Fruit fly (Drosophila melanogaster): Measurements from ENCODE around the gene Anp.

Anp gene

dm6 chr3R:30209648-30210047 lies at the start of gene Anp:
Gene Anp, plus strand, starts transcription at chr3R:30209948.
- no peak for TF ChIP-seq CG15336 (GFP tag; IDR thresholded peaks at IDR 0.05)
- TF ChIP-seq Hr4 (GFP tag; optimal IDR thresholded peaks at IDR 0.05): no peak
- TF ChIP-seq CG6163 (GFP tag; IDR thresholded peaks at IDR 0.05): no peak
- no peak for TF ChIP-seq Met (GFP tag; optimal IDR thresholded peaks at IDR 0.05)
- no peak for TF ChIP-seq lz (GFP tag; optimal IDR thresholded peaks at IDR 0.05)
- TF ChIP-seq Hr39 (GFP tag; optimal IDR thresholded peaks at IDR 0.05): no peak
- TF ChIP-seq Gug (GFP tag; IDR thresholded peaks at IDR 0.05): no peak
- TF ChIP-seq CG11762 (GFP tag; optimal IDR thresholded peaks at IDR 0.05; ENCODE audit: insufficient read depth): no peak
- no peak for TF ChIP-seq vri (GFP tag; optimal IDR thresholded peaks at IDR 0.05)
- no peak for TF ChIP-seq CG16779 (tag; optimal IDR thresholded peaks at IDR 0.05)
- TF ChIP-seq CG32006 (GFP tag; optimal IDR thresholded peaks at IDR 0.05): no peak
- no peak for TF ChIP-seq CG8632 (GFP tag; optimal IDR thresholded peaks at IDR 0.05)
- TF ChIP-seq Eip75B (GFP tag; optimal IDR thresholded peaks at IDR 0.05): no peak
- no peak for TF ChIP-seq spab (GFP tag; optimal IDR thresholded peaks at IDR 0.05)
- TF ChIP-seq achi (GFP tag; optimal IDR thresholded peaks at IDR 0.05): no peak
- no peak for TF ChIP-seq Sox102F (GFP tag; optimal IDR thresholded peaks at IDR 0.05)

dm6 chr3R:30160312-30160942 lies 49.3 kb upstream of the Anp start, which contains the start of gene CG11498:
Gene CG11498, minus strand, starts transcription at chr3R:30160473.
- peak; percentile 54 for TF ChIP-seq svp (GFP tag)
- TF ChIP-seq CG31627 (GFP tag; optimal IDR thresholded peaks at IDR 0.05): no peak
- no peak for TF ChIP-seq cyc (GFP tag; optimal IDR thresholded peaks at IDR 0.05)
- no peak for TF ChIP-seq CG8632 (GFP tag; optimal IDR thresholded peaks at IDR 0.05)
- no peak for TF ChIP-seq CG7368 (GFP tag; optimal IDR thresholded peaks at IDR 0.05)
- no peak for TF ChIP-seq CG10669 (GFP tag; optimal IDR thresholded peaks at IDR 0.05)
- no peak for TF ChIP-seq dac (GFP tag; optimal IDR thresholded peaks at IDR 0.05)
- TF ChIP-seq CG6854 (GFP tag; optimal IDR thresholded peaks at IDR 0.05): no peak
- no peak for TF ChIP-seq CG11902 (GFP tag; optimal IDR thresholded peaks at IDR 0.05)
- TF ChIP-seq Gug (GFP tag; IDR thresholded peaks at IDR 0.05): 0 out of 2 replicates have a peak, but pooled peaks have one; percentile 32
- TF ChIP-seq Eip75B (GFP tag; optimal IDR thresholded peaks at IDR 0.05): peak; percentile 3
- TF ChIP-seq Eip93F (GFP tag; optimal IDR thresholded peaks at IDR 0.05): no peak
- TF ChIP-seq CG8119 (GFP tag; IDR thresholded peaks at IDR 0.05): peak; percentile 61; the same call in 2 of the 3 replicates
- no peak for TF ChIP-seq Met (GFP tag; optimal IDR thresholded peaks at IDR 0.05)
- TF ChIP-seq Hr4 (GFP tag; optimal IDR thresholded peaks at IDR 0.05): peak; percentile 36
- no peak for TF ChIP-seq CG9139 (GFP tag; optimal IDR thresholded peaks at IDR 0.05)
- no peak for TF ChIP-seq Sox14 (GFP tag; optimal IDR thresholded peaks at IDR 0.05)
- no peak for TF ChIP-seq Lpt (GFP tag; optimal IDR thresholded peaks at IDR 0.05)
- peak; percentile 72 for TF ChIP-seq CG15336 (GFP tag; IDR thresholded peaks at IDR 0.05)
- no peak for TF ChIP-seq CG11294 (GFP tag; IDR thresholded peaks at IDR 0.05)
- no peak for TF ChIP-seq Hr39 (GFP tag; optimal IDR thresholded peaks at IDR 0.05)
- no peak for TF ChIP-seq dsx (GFP tag; optimal IDR thresholded peaks at IDR 0.05; ENCODE audit: poor library complexity, severe bottlenecking)
- TF ChIP-seq CG6276 (GFP tag; optimal IDR thresholded peaks at IDR 0.05): no peak
- TF ChIP-seq Sox102F (GFP tag; optimal IDR thresholded peaks at IDR 0.05): peak; percentile 18
- TF ChIP-seq net (GFP tag; optimal IDR thresholded peaks at IDR 0.05): no peak
- TF ChIP-seq fd85E (GFP tag; optimal IDR thresholded peaks at IDR 0.05): no peak
- peak; percentile 71; the same call in 2 of the 3 replicates for TF ChIP-seq CG6163 (GFP tag; IDR thresholded peaks at IDR 0.05)
- no peak for TF ChIP-seq fd59A (GFP tag; optimal IDR thresholded peaks at IDR 0.05)
- no peak for TF ChIP-seq Ets21C (GFP tag; optimal IDR thresholded peaks at IDR 0.05)
- peak; percentile 59 for TF ChIP-seq CG32006 (GFP tag; optimal IDR thresholded peaks at IDR 0.05)
- TF ChIP-seq salr (GFP tag; optimal IDR thresholded peaks at IDR 0.05): no peak
- no peak for TF ChIP-seq CG11762 (GFP tag; optimal IDR thresholded peaks at IDR 0.05; ENCODE audit: insufficient read depth)
- no peak for TF ChIP-seq CG16779 (tag; optimal IDR thresholded peaks at IDR 0.05)
- TF ChIP-seq Sox15 (GFP tag; optimal IDR thresholded peaks at IDR 0.05): no peak
- no peak for TF ChIP-seq CG8319 (GFP tag; optimal IDR thresholded peaks at IDR 0.05)
- peak; percentile 56 for TF ChIP-seq eg (GFP tag; IDR thresholded peaks at IDR 0.05)
- no peak for TF ChIP-seq spab (GFP tag; optimal IDR thresholded peaks at IDR 0.05)
- TF ChIP-seq Hr38 (GFP tag; optimal IDR thresholded peaks at IDR 0.05): no peak
- TF ChIP-seq lz (GFP tag; optimal IDR thresholded peaks at IDR 0.05): no peak
- no peak for TF ChIP-seq acj6 (GFP tag; optimal IDR thresholded peaks at IDR 0.05)
- TF ChIP-seq topi (GFP tag; optimal IDR thresholded peaks at IDR 0.05): no peak
- TF ChIP-seq pdm3 (GFP tag; optimal IDR thresholded peaks at IDR 0.05): no peak
- no peak for TF ChIP-seq CG10631 (GFP tag; optimal IDR thresholded peaks at IDR 0.05)
- no peak for TF ChIP-seq Smox (GFP tag; optimal IDR thresholded peaks at IDR 0.05)
- TF ChIP-seq fkh (GFP tag; optimal IDR thresholded peaks at IDR 0.05): no peak
- no peak for TF ChIP-seq CG6808 (GFP tag; optimal IDR thresholded peaks at IDR 0.05)
